Worm (Caenorhabditis elegans) whole organism, midembryonic: Measurements from ENCODE around the gene oac-7.

Source experiments
- cog-1 ChIP-seq: sonication (generic microtip); optimal IDR thresholded peaks from 2 replicates; lab custom pipeline; 2016; ENCODE audit warnings: missing genetic modification characterization, missing compliant biosample characterization
- flt-1 ChIP-seq: fragments of 200-800 bp; sonication (Bioruptor generic); IDR thresholded peaks from 2 replicates; pipeline ENCODE4 v1.3.6; 2022; ENCODE audit warnings: missing genetic modification characterization, missing compliant biosample characterization
- ref-1 ChIP-seq: fragments of 200-800 bp; sonication (Bioruptor generic); conservative IDR thresholded peaks from 2 replicates; pipeline ENCODE4 v1.3.6; 2022; ENCODE audit warnings: missing genetic modification reagents, missing genetic modification characterization, missing compliant biosample characterization
- tab-1 ChIP-seq: fragments of 200-800 bp; sonication (Bioruptor generic); IDR thresholded peaks from 2 replicates; pipeline ENCODE4 v1.3.6; 2022; ENCODE audit warnings: missing genetic modification characterization, missing compliant biosample characterization
- ztf-23 ChIP-seq: fragments of 200-800 bp; sonication (Bioruptor generic); IDR thresholded peaks from 2 replicates; pipeline ENCODE4 v1.3.6; 2022; ENCODE audit warnings: missing genetic modification reagents, missing genetic modification characterization, missing compliant biosample characterization
- ztf-29 ChIP-seq: fragments of 200-800 bp; sonication (Bioruptor generic); IDR thresholded peaks from 2 replicates; pipeline ENCODE4 v1.3.6; 2022; ENCODE audit warnings: missing genetic modification reagents, missing genetic modification characterization, missing compliant biosample characterization

DNA sequence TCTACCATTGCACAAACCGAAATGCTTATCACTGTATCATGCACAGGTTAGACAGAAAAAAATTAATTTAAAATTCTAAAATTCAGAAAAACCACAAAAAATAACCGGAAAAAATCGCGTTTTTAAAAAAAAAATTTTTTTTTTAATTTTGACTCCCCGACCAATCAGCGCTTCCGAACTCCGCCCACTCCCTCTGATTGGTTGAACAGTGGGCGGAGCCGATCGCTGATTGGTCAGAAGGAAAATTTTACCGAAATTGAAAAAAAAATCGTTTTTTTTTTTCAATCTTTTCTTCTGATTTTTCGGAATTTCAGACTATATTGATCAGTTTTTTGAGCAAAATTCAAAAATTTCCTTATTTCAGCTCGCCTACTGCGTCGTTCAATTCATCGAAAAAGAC lies 51.7 kb downstream of the oac-7 start:
- TF ChIP-seq cog-1 (tag; lab: Kevin White, UChicago), result no peak
- no peak for TF ChIP-seq flt-1
- no peak for TF ChIP-seq ztf-23
- TF ChIP-seq tab-1 (GFP tag; lab: Robert Waterston, UW), result no peak
- no peak for TF ChIP-seq ztf-29 (GFP tag; lab: Robert Waterston, UW)
- TF ChIP-seq ref-1, result no peak
